Worm (Caenorhabditis elegans) whole organism, early embryonic: ENCODE data around the gene R02D5.8.

Experiments
- B0310.2 ChIP-seq: sonication (generic microtip); optimal IDR thresholded peaks from 2 replicates; lab custom pipeline; 2016; ENCODE audit warnings: mild to moderate bottlenecking, missing genetic modification characterization, missing compliant biosample characterization
- ama-1 ChIP-seq: fragments of 150-350 bp; optimal IDR thresholded peaks from 2 replicates; lab custom pipeline; 2014
- ceh-13 ChIP-seq: fragments of 200-800 bp; sonication (Bioruptor generic); optimal IDR thresholded peaks from 2 replicates; lab custom pipeline; 2018; ENCODE audit warnings: mild to moderate bottlenecking, missing genetic modification characterization, missing compliant biosample characterization
- ceh-36 ChIP-seq: sonication (generic microtip); optimal IDR thresholded peaks from 2 replicates; lab custom pipeline; 2016; ENCODE audit warnings: missing genetic modification characterization, inconsistent platforms, missing compliant biosample characterization
- ets-7 ChIP-seq: sonication (generic microtip); optimal IDR thresholded peaks from 2 replicates; lab custom pipeline; 2016; ENCODE audit warnings: missing genotype, missing genetic modification characterization, missing compliant biosample characterization
- flt-1 ChIP-seq: fragments of 200-800 bp; sonication (Bioruptor generic); IDR thresholded peaks from 2 replicates; pipeline ENCODE4 v1.3.6; 2022; ENCODE audit warnings: missing genetic modification characterization, missing compliant biosample characterization
- hnd-1 ChIP-seq: sonication (generic microtip); optimal IDR thresholded peaks from 2 replicates; lab custom pipeline; 2016; ENCODE audit warnings: missing genetic modification characterization, missing compliant biosample characterization
- pes-1 ChIP-seq: fragments of 200-800 bp; sonication (Bioruptor generic); IDR thresholded peaks from 2 replicates; pipeline ENCODE4 v1.3.6; 2022; ENCODE audit warnings: missing genetic modification reagents, missing genetic modification characterization, missing compliant biosample characterization
- scrt-1 ChIP-seq: fragments of 200-800 bp; sonication (Bioruptor generic); IDR thresholded peaks from 2 replicates; pipeline ENCODE4 v1.3.6; 2022; ENCODE audit warnings: missing genetic modification characterization, missing compliant biosample characterization
- sea-1 ChIP-seq: fragments of 200-800 bp; sonication (Bioruptor generic); conservative IDR thresholded peaks from 2 replicates; pipeline ENCODE4 v1.3.6; 2022; ENCODE audit warnings: missing genetic modification characterization, missing compliant biosample characterization
- tbx-11 ChIP-seq: fragments of 200-800 bp; sonication (Bioruptor generic); IDR thresholded peaks from 2 replicates; pipeline ENCODE4 v1.3.6; 2022; ENCODE audit warnings: missing genetic modification characterization, missing compliant biosample characterization
- tbx-37 ChIP-seq: fragments of 200-800 bp; sonication (Bioruptor generic); conservative IDR thresholded peaks from 2 replicates; pipeline ENCODE4 v1.3.6; 2022; ENCODE audit warnings: missing genetic modification reagents, missing genetic modification characterization, missing compliant biosample characterization
- tra-4 ChIP-seq: sonication (generic microtip); optimal IDR thresholded peaks from 2 replicates; lab custom pipeline; 2017; ENCODE audit warnings: missing genetic modification characterization, missing compliant biosample characterization

- no peak for TF ChIP-seq ama-1
- TF ChIP-seq tbx-11 (GFP tag; lab: Robert Waterston, UW) = no peak
- TF ChIP-seq ceh-36 (tag; lab: Kevin White, UChicago) = no peak
- TF ChIP-seq pes-1 (GFP tag; lab: Robert Waterston, UW) = no peak
- no peak for TF ChIP-seq tra-4 (tag; lab: Kevin White, UChicago)
- TF ChIP-seq ets-7 (tag; lab: Kevin White, UChicago) = no peak
- no peak for TF ChIP-seq scrt-1
- no peak for TF ChIP-seq sea-1 (GFP tag; lab: Robert Waterston, UW)
- TF ChIP-seq hnd-1 (tag; lab: Kevin White, UChicago) = no peak
- peak; percentile 40; the same call in 1 of the 2 replicates for TF ChIP-seq flt-1 (GFP tag; lab: Robert Waterston, UW)
- TF ChIP-seq tbx-37 (GFP tag; lab: Robert Waterston, UW) = no peak
- TF ChIP-seq ceh-13 (GFP tag; lab: Kevin White, UChicago) = no peak
- no peak for TF ChIP-seq B0310.2 (tag; lab: Kevin White, UChicago)
Observed at ce11 chrV:14498204-14498603, 21.0 kb downstream of the R02D5.8 start.
